Fruit fly (Drosophila melanogaster) whole organism, pupa: ENCODE results near the gene DENR.
A peak's percentile ranks its signal among the peaks of the same experiment; 100 is the strongest.

Source experiments
- CG10348 ChIP-seq: fragments of 200-800 bp; sonication (Bioruptor generic); IDR thresholded peaks from 2 replicates; pipeline ENCODE4 v1.3.6; 2022; ENCODE audit warnings: missing biosample characterization, missing genetic modification characterization
- CG12605 ChIP-seq: fragments of 200-800 bp; sonication (Bioruptor generic); IDR thresholded peaks from 2 replicates; pipeline ENCODE4 v1.3.6; 2022; ENCODE audit warnings: missing biosample characterization, missing genetic modification characterization
- CG13204 ChIP-seq: fragments of 200-800 bp; sonication (Bioruptor generic); optimal IDR thresholded peaks from 2 replicates; lab custom pipeline; 2018; ENCODE audit warnings: missing biosample characterization, mild to moderate bottlenecking, missing genetic modification characterization, moderate library complexity
- CG14655 ChIP-seq: fragments of 200-800 bp; sonication (Bioruptor generic); optimal IDR thresholded peaks from 3 replicates; lab custom pipeline; 2017; ENCODE audit warnings: mild to moderate bottlenecking, missing biosample characterization, missing genetic modification reagents, missing genetic modification characterization
- CG15710 ChIP-seq: fragments of 200-800 bp; sonication (Bioruptor generic); optimal IDR thresholded peaks from 2 replicates; lab custom pipeline; 2018; ENCODE audit warnings: missing biosample characterization, mild to moderate bottlenecking, missing genetic modification characterization, moderate library complexity
- CG17806 ChIP-seq: fragments of 200-800 bp; sonication (Bioruptor generic); optimal IDR thresholded peaks from 2 replicates; lab custom pipeline; 2018; ENCODE audit warnings: missing biosample characterization, mild to moderate bottlenecking, missing genetic modification characterization, moderate library complexity
- CG32121 ChIP-seq: fragments of 200-800 bp; sonication (Bioruptor generic); IDR thresholded peaks from 2 replicates; pipeline ENCODE4 v1.3.6; 2022; ENCODE audit warnings: missing biosample characterization, missing genetic modification characterization
- CG34367 ChIP-seq: fragments of 200-800 bp; sonication (Bioruptor generic); optimal IDR thresholded peaks from 2 replicates; lab custom pipeline; 2018; ENCODE audit warnings: missing biosample characterization, mild to moderate bottlenecking, missing genetic modification characterization
- CG4496 ChIP-seq: fragments of 200-800 bp; sonication (Bioruptor generic); IDR thresholded peaks from 3 replicates; pipeline ENCODE4 v1.3.6; 2022; ENCODE audit warnings: missing biosample characterization, missing genetic modification characterization
- CG8159 ChIP-seq: fragments of 200-800 bp; sonication (Bioruptor generic); optimal IDR thresholded peaks from 3 replicates; lab custom pipeline; 2018; ENCODE audit warnings: missing biosample characterization, mild to moderate bottlenecking, missing genetic modification characterization, moderate library complexity
- CG8301 ChIP-seq: fragments of 200-800 bp; sonication (Bioruptor generic); optimal IDR thresholded peaks from 2 replicates; lab custom pipeline; 2018; ENCODE audit warnings: missing biosample characterization, mild to moderate bottlenecking, missing genetic modification characterization
- CG9948 ChIP-seq: fragments of 200-800 bp; sonication (Bioruptor generic); optimal IDR thresholded peaks from 2 replicates; lab custom pipeline; 2018; ENCODE audit warnings: missing biosample characterization, mild to moderate bottlenecking, missing genetic modification characterization, moderate library complexity
- D1 ChIP-seq: fragments of 200-800 bp; sonication (Bioruptor generic); optimal IDR thresholded peaks from 2 replicates; lab custom pipeline; 2018; ENCODE audit warnings: missing biosample characterization, mild to moderate bottlenecking, missing genetic modification characterization, moderate library complexity
- EcR ChIP-seq: fragments of 200-800 bp; sonication (Bioruptor generic); optimal IDR thresholded peaks from 3 replicates; lab custom pipeline; 2019; ENCODE audit warnings: missing biosample characterization, missing genetic modification characterization, mild to moderate bottlenecking, moderate library complexity, missing genetic modification reagents
- Ets98B ChIP-seq: fragments of 200-800 bp; sonication (Bioruptor generic); IDR thresholded peaks from 2 replicates; pipeline ENCODE4 v1.3.6; 2022; ENCODE audit warnings: missing biosample characterization, missing genetic modification characterization
- Pif1A ChIP-seq: fragments of 200-800 bp; sonication (Bioruptor generic); optimal IDR thresholded peaks from 3 replicates; lab custom pipeline; 2016; ENCODE audit warnings: missing biosample characterization, missing genetic modification characterization
- Pif1B ChIP-seq: fragments of 200-800 bp; sonication (Bioruptor generic); optimal IDR thresholded peaks from 3 replicates; lab custom pipeline; 2016; ENCODE audit warnings: missing biosample characterization, missing genetic modification characterization
- Snoo ChIP-seq: fragments of 200-800 bp; sonication (Bioruptor generic); optimal IDR thresholded peaks from 3 replicates; lab custom pipeline; 2017; ENCODE audit warnings: missing biosample characterization, mild to moderate bottlenecking, missing genetic modification characterization, inconsistent platforms
- fd96Ca ChIP-seq: fragments of 200-800 bp; sonication (Bioruptor generic); IDR thresholded peaks from 3 replicates; pipeline ENCODE4 v1.3.6; 2022; ENCODE audit warnings: missing biosample characterization, missing genetic modification characterization
- gl ChIP-seq: fragments of 200-800 bp; sonication (Bioruptor generic); optimal IDR thresholded peaks from 2 replicates; lab custom pipeline; 2018; ENCODE audit warnings: missing biosample characterization, mild to moderate bottlenecking, missing genetic modification characterization
- rn ChIP-seq: fragments of 200-800 bp; sonication (Bioruptor generic); IDR thresholded peaks from 2 replicates; pipeline ENCODE4 v1.3.6; 2022; ENCODE audit warnings: missing biosample characterization, missing genetic modification characterization

The DENR gene

DNA sequence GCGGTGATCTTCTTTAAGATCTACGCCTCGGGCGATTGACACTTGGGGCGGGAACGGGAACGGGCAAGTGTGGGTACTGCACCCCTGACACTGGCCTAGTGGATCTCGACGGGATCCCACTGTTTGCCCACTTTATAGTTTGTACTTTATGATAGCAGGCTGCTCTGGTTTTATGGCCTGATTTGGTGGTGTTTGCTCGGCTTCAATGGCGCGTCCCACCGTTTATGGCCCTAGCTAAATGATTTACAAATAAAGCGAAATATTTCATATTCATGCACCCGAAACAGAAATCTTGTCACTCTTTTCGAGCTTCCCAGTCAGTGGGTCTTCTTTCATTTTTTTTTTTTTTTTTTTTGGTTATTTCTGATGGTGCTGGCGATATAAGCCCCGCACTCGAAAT lies 4.2 kb upstream of the DENR start:
- TF ChIP-seq CG34367 (tag; lab: Kevin White, UChicago): no peak
- 0 out of 3 replicates have a peak, but pooled peaks have one; percentile 14 for TF ChIP-seq fd96Ca
- TF ChIP-seq D1 (tag; lab: Kevin White, UChicago): no peak
- no peak for TF ChIP-seq gl (tag; lab: Kevin White, UChicago)
- no peak for TF ChIP-seq CG8301 (tag; lab: Kevin White, UChicago)
- TF ChIP-seq rn (GFP tag; lab: Robert Waterston, UW): no peak
- no peak for TF ChIP-seq CG10348 (GFP tag; lab: Robert Waterston, UW)
- no peak for TF ChIP-seq CG9948
- no peak for TF ChIP-seq Snoo (tag; lab: Kevin White, UChicago)

DNA sequence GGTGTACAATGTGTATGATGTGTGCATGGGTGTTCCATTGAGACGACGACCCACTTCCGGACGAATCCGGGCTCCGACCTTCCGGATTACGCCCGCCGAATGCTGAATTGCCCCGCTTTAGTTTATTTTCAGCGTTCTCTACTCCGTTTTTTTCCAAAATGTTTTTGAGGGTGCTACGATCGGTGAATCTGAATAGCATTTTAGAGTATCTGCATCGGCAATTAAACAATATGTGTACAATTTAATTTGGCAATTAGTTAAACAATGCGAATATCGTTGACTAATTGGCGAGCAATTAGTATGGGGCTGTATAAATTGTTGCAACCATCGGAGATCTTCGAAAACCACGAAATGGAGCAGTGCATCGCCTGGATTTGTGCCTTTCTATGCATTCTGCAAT lies 3.1 kb upstream of the DENR start, which contains the start of gene CG13002:
TSS of gene CG13002 (plus strand) at position 301 of the 400 bp plus-strand sequence.
- TF ChIP-seq D1 (tag; lab: Kevin White, UChicago): no peak
- TF ChIP-seq fd96Ca: no peak
- no peak for TF ChIP-seq Ets98B (GFP tag; lab: Robert Waterston, UW)
- TF ChIP-seq CG13204 (GFP tag; lab: Kevin White, UChicago): no peak
- TF ChIP-seq CG10348 (GFP tag; lab: Robert Waterston, UW): no peak
- TF ChIP-seq CG12605 (GFP tag; lab: Robert Waterston, UW): no peak

DNA sequence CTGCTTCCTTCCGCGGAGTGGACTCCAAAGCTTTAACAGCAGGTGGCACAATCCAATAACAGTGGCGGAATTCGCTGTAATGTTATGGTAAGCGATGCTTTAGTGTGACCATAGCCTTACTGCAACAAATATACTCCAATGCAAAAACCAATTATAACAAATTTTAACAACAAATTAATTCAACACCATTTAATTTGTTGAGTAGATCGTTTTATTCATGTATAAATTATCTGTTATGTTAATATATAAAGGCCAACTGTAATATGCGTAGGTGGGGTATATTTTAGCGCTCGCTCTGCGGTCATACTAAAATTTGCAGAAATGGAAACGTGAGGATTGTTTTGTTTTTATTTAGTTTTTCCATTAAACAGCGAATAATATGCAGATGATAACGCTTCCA lies 2.1 kb downstream of the DENR start, which contains the start of the genes Nprl2 and Polr3I:
TSS of gene Nprl2 (minus strand) at position 86 of the 400 bp plus-strand sequence.
TSS of gene Polr3I (plus strand) at position 302 of the 400 bp plus-strand sequence.
- TF ChIP-seq gl (tag; lab: Kevin White, UChicago) (no peak), Pif1B (GFP tag; lab: Kevin White, UChicago) (no peak), D1 (tag; lab: Kevin White, UChicago) (no peak), CG32121 (GFP tag; lab: Robert Waterston, UW) (no peak), CG13204 (GFP tag; lab: Kevin White, UChicago) (no peak), CG34367 (tag; lab: Kevin White, UChicago) (no peak), EcR (GFP tag; lab: Kevin White, UChicago) (no peak), CG17806 (tag; lab: Kevin White, UChicago) (no peak), CG10348 (GFP tag; lab: Robert Waterston, UW) (no peak), Ets98B (GFP tag; lab: Robert Waterston, UW) (no peak), CG4496 (GFP tag; lab: Robert Waterston, UW) (no peak), CG9948 (no peak), CG8159 (tag; lab: Kevin White, UChicago) (no peak), Pif1A (GFP tag; lab: Kevin White, UChicago) (no peak), CG8301 (tag; lab: Kevin White, UChicago) (no peak), CG12605 (GFP tag; lab: Robert Waterston, UW) (no peak), CG15710 (tag; lab: Kevin White, UChicago) (no peak)

DNA sequence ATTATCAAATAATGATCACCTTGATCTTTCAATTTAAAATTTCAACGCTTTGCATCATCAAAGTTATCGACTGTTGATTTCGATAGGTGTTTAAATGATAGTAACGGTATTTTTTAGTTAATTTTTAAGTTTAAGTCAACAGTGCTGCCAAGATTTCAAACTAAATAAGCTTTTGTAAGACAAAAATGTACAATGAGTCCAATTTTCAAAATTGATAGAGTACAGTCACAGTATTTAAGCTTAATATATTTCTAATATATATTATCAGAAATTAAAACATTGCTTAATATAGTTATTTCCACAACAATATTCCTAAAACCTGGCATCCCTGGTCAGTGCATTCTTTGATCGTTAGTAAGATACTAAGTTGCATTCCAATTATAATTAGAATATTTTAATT lies 5.3 kb downstream of the DENR start, which contains the start of gene CG4872:
TSS of gene CG4872 (plus strand) at position 333 of the 400 bp plus-strand sequence.
- TF ChIP-seq fd96Ca: no peak
- TF ChIP-seq CG15710 (tag; lab: Kevin White, UChicago): peak; percentile 23
- peak; percentile 10 for TF ChIP-seq CG9948
- TF ChIP-seq CG17806 (tag; lab: Kevin White, UChicago): peak; percentile 11
- TF ChIP-seq CG34367 (tag; lab: Kevin White, UChicago): no peak
- TF ChIP-seq rn (GFP tag; lab: Robert Waterston, UW): no peak
- no peak for TF ChIP-seq CG13204 (GFP tag; lab: Kevin White, UChicago)
- no peak for TF ChIP-seq CG32121 (GFP tag; lab: Robert Waterston, UW)
- TF ChIP-seq Pif1B (GFP tag; lab: Kevin White, UChicago): no peak
- TF ChIP-seq CG12605 (GFP tag; lab: Robert Waterston, UW): no peak
- 0 out of 3 replicates have a peak, but pooled peaks have one; percentile 20 for TF ChIP-seq CG4496 (GFP tag; lab: Robert Waterston, UW)

DNA sequence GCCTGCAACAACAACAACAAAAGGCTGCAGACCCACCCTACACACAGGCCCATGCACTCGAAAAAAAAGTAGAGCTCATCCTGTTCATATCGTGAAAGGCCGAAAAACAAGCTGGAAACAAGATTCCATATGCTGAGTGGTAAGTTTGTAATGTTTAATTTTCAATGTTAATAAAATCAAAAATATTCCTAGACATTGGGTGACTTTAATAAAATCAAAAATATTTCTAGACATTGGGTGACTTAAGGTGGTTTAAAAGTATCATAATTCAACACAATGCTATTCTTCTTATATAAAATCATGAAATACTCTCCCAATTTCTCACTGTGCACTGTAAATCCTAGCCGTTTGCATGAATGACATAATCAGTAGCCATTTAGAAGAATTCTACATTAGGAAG lies 6.3 kb downstream of the DENR start:
- TF ChIP-seq rn (GFP tag; lab: Robert Waterston, UW): no peak
- no peak for TF ChIP-seq CG8159 (tag; lab: Kevin White, UChicago)
- no peak for TF ChIP-seq EcR (GFP tag; lab: Kevin White, UChicago)
- no peak for TF ChIP-seq gl (tag; lab: Kevin White, UChicago)
- TF ChIP-seq Snoo (tag; lab: Kevin White, UChicago): no peak
- TF ChIP-seq fd96Ca: no peak

DNA sequence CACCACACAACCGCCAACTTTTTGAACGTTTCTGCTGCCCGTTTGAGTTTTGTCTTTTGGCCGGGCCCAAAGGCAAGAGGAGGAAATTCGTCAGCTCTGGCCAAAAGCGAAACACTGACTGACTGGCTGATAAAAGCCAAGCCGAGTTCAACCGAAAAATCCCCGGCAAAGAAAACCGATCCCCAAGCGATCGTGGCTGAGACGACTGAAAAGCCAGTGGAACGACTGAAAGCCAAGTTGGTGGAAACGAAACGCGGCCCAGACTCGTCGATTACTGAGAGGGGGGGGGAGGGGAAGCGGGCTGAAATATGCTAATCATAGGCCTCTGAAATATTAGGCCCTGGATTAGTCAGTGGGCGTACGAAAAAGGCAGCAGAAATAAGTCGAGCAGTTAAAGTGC lies 9.9 kb downstream of the DENR start, which contains the start of gene CG13003:
TSS of gene CG13003 (minus strand) at position 120 of the 400 bp plus-strand sequence.
- TF ChIP-seq CG13204 (GFP tag; lab: Kevin White, UChicago) (no peak), CG8159 (tag; lab: Kevin White, UChicago) (no peak), CG10348 (GFP tag; lab: Robert Waterston, UW) (no peak), CG15710 (tag; lab: Kevin White, UChicago) (no peak), Ets98B (GFP tag; lab: Robert Waterston, UW) (peak; percentile 9; the same call in 1 of the 2 replicates)
- TF ChIP-seq, all 21 proteins: peak for 1

DNA sequence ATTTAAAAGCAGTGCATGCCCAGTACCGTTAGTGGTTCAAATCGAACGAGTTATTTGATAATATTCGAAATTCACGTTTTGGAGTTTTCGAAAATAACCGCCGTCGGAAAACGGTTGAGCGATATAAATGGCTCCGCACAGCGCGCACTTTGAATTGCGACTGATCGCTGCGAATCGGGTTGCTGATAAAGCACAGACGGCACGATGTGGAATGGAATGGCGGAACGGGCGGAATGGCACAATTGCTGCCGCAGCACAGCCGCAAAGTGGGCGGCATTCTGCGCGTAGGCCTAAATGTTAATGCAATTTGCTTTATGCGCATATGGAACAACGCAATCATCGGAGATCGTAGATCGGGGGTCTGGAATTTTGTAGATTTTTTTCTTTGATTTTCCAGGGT lies 11.7 kb downstream of the DENR start:
- TF ChIP-seq CG13204 (GFP tag; lab: Kevin White, UChicago): no peak
- no peak for TF ChIP-seq rn (GFP tag; lab: Robert Waterston, UW)
- TF ChIP-seq CG32121 (GFP tag; lab: Robert Waterston, UW): no peak
- no peak for TF ChIP-seq CG4496 (GFP tag; lab: Robert Waterston, UW)
- no peak for TF ChIP-seq CG15710 (tag; lab: Kevin White, UChicago)
- no peak for TF ChIP-seq CG14655
- no peak for TF ChIP-seq fd96Ca
- TF ChIP-seq D1 (tag; lab: Kevin White, UChicago): no peak
